Worm (Caenorhabditis elegans) whole organism, L4 larva: ENCODE results near the gene F14H12.7.
A peak's percentile ranks its signal among the peaks of the same experiment; 100 is the strongest.

ENCODE experiments used
- D1046.2 ChIP-seq: fragments of 200-800 bp; sonication (Bioruptor generic); IDR thresholded peaks from 2 replicates; pipeline ENCODE4 v1.3.6; 2022; ENCODE audit warnings: missing genetic modification characterization, missing compliant biosample characterization
- F10B5.3 ChIP-seq: sonication (generic microtip); optimal IDR thresholded peaks from 2 replicates; lab custom pipeline; 2016; ENCODE audit warnings: mild to moderate bottlenecking, missing genetic modification characterization, missing compliant biosample characterization
- F44E2.7 ChIP-seq: fragments of 200-800 bp; sonication (Bioruptor generic); IDR thresholded peaks from 2 replicates; pipeline ENCODE4 v2.1.2; 2022; ENCODE audit warnings: missing genetic modification characterization, missing compliant biosample characterization
- T26A8.4 ChIP-seq: fragments of 200-800 bp; sonication (Bioruptor generic); IDR thresholded peaks from 2 replicates; pipeline ENCODE4 v1.3.6; 2022; ENCODE audit warnings: missing genetic modification characterization, missing compliant biosample characterization
- Y5F2A.4 ChIP-seq: fragments of 200-800 bp; sonication (Bioruptor generic); optimal IDR thresholded peaks from 2 replicates; lab custom pipeline; 2018; ENCODE audit warnings: mild to moderate bottlenecking, missing genetic modification characterization, missing compliant biosample characterization
- ZK546.5 ChIP-seq, 2 experiments: sonication (generic microtip); optimal IDR thresholded peaks; 2 replicates each; lab custom pipeline; 2017; ENCODE audit warnings: missing biosample characterization in 2 of 2, missing genetic modification characterization in 2 of 2
- aha-1 ChIP-seq: fragments of 150-350 bp; peaks from one replicate; lab custom pipeline; 2014; ENCODE audit warnings: missing biosample characterization, missing genetic modification characterization
- aly-2 ChIP-seq: sonication (generic microtip); optimal IDR thresholded peaks from 2 replicates; lab custom pipeline; 2018; ENCODE audit warnings: missing biosample characterization, missing genetic modification characterization
- arid-1 ChIP-seq: fragments of 200-800 bp; sonication (Bioruptor generic); conservative IDR thresholded peaks from 2 replicates; pipeline ENCODE4 v1.3.6; 2022; ENCODE audit warnings: missing genetic modification reagents, missing genetic modification characterization, missing compliant biosample characterization
- attf-4 ChIP-seq: sonication (generic microtip); optimal IDR thresholded peaks from 3 replicates; lab custom pipeline; 2017; ENCODE audit warnings: missing biosample characterization, missing genetic modification characterization
- ceh-20 ChIP-seq: fragments of 200-800 bp; sonication (Bioruptor generic); IDR thresholded peaks from 2 replicates; pipeline ENCODE4 v1.3.6; 2022; ENCODE audit warnings: missing genetic modification reagents, missing genetic modification characterization, missing compliant biosample characterization
- ceh-28 ChIP-seq: fragments of 150-350 bp; optimal IDR thresholded peaks from 2 replicates; lab custom pipeline; 2014; ENCODE audit warnings: missing biosample characterization, missing genetic modification reagents, missing genetic modification characterization
- ceh-44 ChIP-seq: fragments of 200-800 bp; sonication (Bioruptor generic); IDR thresholded peaks from 2 replicates; pipeline ENCODE4 v1.3.6; 2022; ENCODE audit warnings: missing genetic modification reagents, missing genetic modification characterization, missing compliant biosample characterization
- ces-1 ChIP-seq: fragments of 150-350 bp; sonication (generic microtip); optimal IDR thresholded peaks from 4 replicates; lab custom pipeline; 2014; ENCODE audit warnings: missing biosample characterization, missing genetic modification reagents, missing genetic modification characterization
- ctbp-1 ChIP-seq: fragments of 200-800 bp; sonication (Bioruptor generic); IDR thresholded peaks from 2 replicates; pipeline ENCODE4 v1.3.6; 2022; ENCODE audit warnings: missing genetic modification reagents, missing genetic modification characterization, missing compliant biosample characterization
- daf-8 ChIP-seq: fragments of 200-800 bp; sonication (Bioruptor generic); IDR thresholded peaks from 2 replicates; pipeline ENCODE4 v1.3.6; 2022; ENCODE audit warnings: missing genetic modification characterization, missing compliant biosample characterization
- dmd-6 ChIP-seq: fragments of 200-800 bp; sonication (Bioruptor generic); IDR thresholded peaks from 2 replicates; pipeline ENCODE4 v1.3.6; 2022; ENCODE audit warnings: missing genetic modification reagents, missing genetic modification characterization, missing compliant biosample characterization
- dmd-8 ChIP-seq: fragments of 200-800 bp; sonication (Bioruptor generic); IDR thresholded peaks from 2 replicates; pipeline ENCODE4 v1.3.6; 2022; ENCODE audit warnings: missing genetic modification characterization, missing compliant biosample characterization
- dmd-9 ChIP-seq: fragments of 200-800 bp; sonication (Bioruptor generic); IDR thresholded peaks from 2 replicates; pipeline ENCODE4 v1.3.6; 2022; ENCODE audit warnings: missing genetic modification reagents, missing genetic modification characterization, missing compliant biosample characterization
- duxl-1 ChIP-seq: sonication (generic microtip); optimal IDR thresholded peaks from 2 replicates; lab custom pipeline; 2016; ENCODE audit warnings: mild to moderate bottlenecking, missing genetic modification characterization, moderate library complexity, missing compliant biosample characterization; ENCODE audit not compliant: poor library complexity
- dve-1 ChIP-seq: sonication (generic microtip); optimal IDR thresholded peaks from 2 replicates; lab custom pipeline; 2017; ENCODE audit warnings: antibody characterized with exemption, mild to moderate bottlenecking, missing genetic modification characterization, missing compliant biosample characterization; ENCODE audit not compliant: insufficient read depth
- egl-43 ChIP-seq: fragments of 200-800 bp; sonication (Bioruptor generic); IDR thresholded peaks from 2 replicates; pipeline ENCODE4 v1.3.6; 2022; ENCODE audit warnings: missing genetic modification reagents, missing genetic modification characterization, missing compliant biosample characterization
- hif-1 ChIP-seq, 2 experiments: sonication (generic microtip); optimal IDR thresholded peaks; 2 replicates each; lab custom pipeline; 2016 to 2017; ENCODE audit warnings: missing compliant biosample characterization in 2 of 2, missing genetic modification characterization in 2 of 2, missing genetic modification reagents in 2 of 2, missing genotype in 2 of 2, mild to moderate bottlenecking in 1 of 2
- hlh-30 ChIP-seq: sonication (generic microtip); optimal IDR thresholded peaks from 2 replicates; lab custom pipeline; 2017; ENCODE audit warnings: antibody characterized with exemption, mild to moderate bottlenecking, missing genetic modification characterization, missing compliant biosample characterization; ENCODE audit not compliant: insufficient read depth
- lin-29 ChIP-seq: fragments of 200-800 bp; sonication (Bioruptor generic); IDR thresholded peaks from 2 replicates; pipeline ENCODE4 v1.3.6; 2022; ENCODE audit warnings: missing genetic modification reagents, missing genetic modification characterization, missing compliant biosample characterization
- lin-39 ChIP-seq: fragments of 150-350 bp; optimal IDR thresholded peaks from 2 replicates; lab custom pipeline; 2014; ENCODE audit warnings: missing biosample characterization, missing genetic modification reagents, missing genetic modification characterization
- lsy-2 ChIP-seq, 2 experiments: fragments of 150-350 bp in 1 of 2; sonication (generic microtip) in 1 of 2; optimal IDR thresholded peaks; 2 replicates each; lab custom pipeline; 2014 to 2017; ENCODE audit warnings: missing biosample characterization in 2 of 2, missing genetic modification characterization in 2 of 2
- madf-9 ChIP-seq: fragments of 200-800 bp; sonication (Bioruptor generic); conservative IDR thresholded peaks from 2 replicates; pipeline ENCODE4 v1.3.6; 2022; ENCODE audit warnings: missing genetic modification reagents, missing genetic modification characterization, missing compliant biosample characterization
- mep-1 ChIP-seq: fragments of 150-350 bp; sonication (generic microtip); optimal IDR thresholded peaks from 3 replicates; lab custom pipeline; 2014; ENCODE audit warnings: missing biosample characterization, missing genetic modification characterization
- mxl-2 ChIP-seq: fragments of 200-800 bp; sonication (Bioruptor generic); conservative IDR thresholded peaks from 2 replicates; pipeline ENCODE4 v1.3.6; 2022; ENCODE audit warnings: missing genetic modification reagents, missing genetic modification characterization, missing compliant biosample characterization
- mxl-3 ChIP-seq: fragments of 200-800 bp; sonication (Bioruptor generic); optimal IDR thresholded peaks from 2 replicates; lab custom pipeline; 2018; ENCODE audit warnings: mild to moderate bottlenecking, missing genetic modification characterization, missing compliant biosample characterization
- nhr-10 ChIP-seq: fragments of 150-350 bp; optimal IDR thresholded peaks from 2 replicates; lab custom pipeline; 2014; ENCODE audit warnings: missing biosample characterization, missing genetic modification characterization
- nhr-11 ChIP-seq: fragments of 150-350 bp; optimal IDR thresholded peaks from 2 replicates; lab custom pipeline; 2014; ENCODE audit warnings: missing biosample characterization, missing genetic modification characterization
- nhr-237 ChIP-seq: sonication (generic microtip); optimal IDR thresholded peaks from 2 replicates; lab custom pipeline; 2017; ENCODE audit warnings: missing biosample characterization, missing genetic modification characterization
- nhr-28 ChIP-seq: fragments of 150-350 bp; optimal IDR thresholded peaks from 2 replicates; lab custom pipeline; 2014; ENCODE audit warnings: missing biosample characterization, missing genetic modification characterization
- nhr-42 ChIP-seq: fragments of 200-800 bp; sonication (Bioruptor generic); IDR thresholded peaks from 2 replicates; pipeline ENCODE4 v1.3.6; 2022; ENCODE audit warnings: missing genetic modification characterization, missing compliant biosample characterization
- nhr-76 ChIP-seq: fragments of 150-350 bp; optimal IDR thresholded peaks from 2 replicates; lab custom pipeline; 2014; ENCODE audit warnings: missing biosample characterization, missing genetic modification characterization
- pha-4 ChIP-seq, 2 experiments: fragments of 150-350 bp in 1 of 2; fragments of 200-800 bp in 1 of 2; sonication (Bioruptor generic) in 1 of 2; IDR thresholded peaks in 1 of 2; optimal IDR thresholded peaks in 1 of 2; 2 replicates each; pipeline versions ENCODE4 v1.3.6 to Lab custom; 2014 to 2022; ENCODE audit warnings: missing genetic modification characterization in 2 of 2, missing genetic modification reagents in 2 of 2, missing biosample characterization in 1 of 2, missing compliant biosample characterization in 1 of 2
- sdz-12 ChIP-seq: fragments of 200-800 bp; sonication (Bioruptor generic); optimal IDR thresholded peaks from 2 replicates; lab custom pipeline; 2018; ENCODE audit warnings: mild to moderate bottlenecking, missing genetic modification characterization, missing compliant biosample characterization
- set-16 ChIP-seq: fragments of 200-800 bp; sonication (Bioruptor generic); IDR thresholded peaks from 2 replicates; pipeline ENCODE4 v1.3.6; 2022; ENCODE audit warnings: missing genetic modification reagents, missing genetic modification characterization, missing compliant biosample characterization
- spr-3 ChIP-seq: fragments of 200-800 bp; sonication (Bioruptor generic); optimal IDR thresholded peaks from 2 replicates; lab custom pipeline; 2018; ENCODE audit warnings: mild to moderate bottlenecking, missing genetic modification characterization, missing compliant biosample characterization
- unc-130 ChIP-seq: sonication (generic microtip); optimal IDR thresholded peaks from 2 replicates; lab custom pipeline; 2016; ENCODE audit warnings: missing genetic modification reagents, missing genetic modification characterization, missing compliant biosample characterization
- unc-39 ChIP-seq: sonication (generic microtip); optimal IDR thresholded peaks from 2 replicates; lab custom pipeline; 2017; ENCODE audit warnings: missing biosample characterization, missing genetic modification characterization
- unc-62 ChIP-seq, 3 experiments: fragments of 150-350 bp in 1 of 3; sonication (generic microtip); optimal IDR thresholded peaks in 2 of 3; peaks in 1 of 3; 1 replicate in 1 of 3; 2 replicates in 2 of 3; lab custom pipeline; 2014 to 2017; ENCODE audit warnings: missing biosample characterization in 3 of 3, missing genetic modification characterization in 3 of 3, missing genetic modification reagents in 3 of 3, missing genotype in 1 of 3
- zfp-2 ChIP-seq: sonication (generic microtip); optimal IDR thresholded peaks from 2 replicates; lab custom pipeline; 2016; ENCODE audit warnings: mild to moderate bottlenecking, missing genetic modification characterization, missing compliant biosample characterization
- zfp-3 ChIP-seq: fragments of 200-800 bp; sonication (Bioruptor generic); conservative IDR thresholded peaks from 2 replicates; pipeline ENCODE4 v1.3.6; 2022; ENCODE audit warnings: missing genetic modification reagents, missing genetic modification characterization, missing compliant biosample characterization
- zip-11 ChIP-seq: fragments of 200-800 bp; sonication (Bioruptor generic); IDR thresholded peaks from 2 replicates; pipeline ENCODE4 v1.3.6; 2022; ENCODE audit warnings: missing genetic modification characterization, missing compliant biosample characterization
- zip-2 ChIP-seq: fragments of 150-350 bp; optimal IDR thresholded peaks from 2 replicates; lab custom pipeline; 2014; ENCODE audit warnings: missing biosample characterization, missing genetic modification characterization

F14H12.7 gene

DNA sequence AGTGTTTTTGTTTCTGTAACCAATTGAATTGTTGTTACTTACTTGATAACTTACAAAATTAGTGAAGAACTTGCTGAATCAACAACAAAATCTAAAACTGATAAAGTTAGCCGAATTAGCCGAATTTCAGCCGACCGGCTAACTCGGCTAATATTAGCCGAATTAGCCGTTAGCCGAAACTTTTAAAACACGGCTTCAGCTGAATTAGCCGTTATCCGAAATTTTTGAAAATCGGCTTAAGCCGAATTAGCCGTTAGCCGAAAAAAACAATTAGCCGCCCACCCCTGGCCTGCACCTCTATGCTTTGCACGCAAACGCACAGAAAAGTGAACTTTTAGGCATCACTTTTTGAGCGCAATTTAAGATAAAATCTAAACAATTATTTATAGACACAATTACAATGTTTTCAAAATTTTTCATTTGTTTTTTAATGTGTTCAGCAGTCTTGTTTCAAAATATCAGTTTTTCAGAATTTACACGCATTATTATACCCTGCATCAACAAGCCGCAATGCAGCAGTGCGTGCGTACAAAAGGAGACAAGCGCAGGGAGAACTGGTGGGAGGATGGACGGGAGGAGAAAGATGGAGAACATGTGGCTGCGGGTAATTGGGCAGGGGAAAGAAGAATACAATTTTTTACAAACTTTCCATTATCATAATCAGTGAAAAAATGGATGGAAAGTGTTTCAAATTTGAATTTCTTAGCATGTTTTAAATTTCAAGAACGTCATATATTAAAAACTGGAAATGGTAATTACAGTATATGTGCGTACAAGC is 32.8 kb upstream of the F14H12.7 start (continued):
- peak; percentile 64 for TF ChIP-seq zip-2 (tag; lab: Kevin White, UChicago)
- 0 out of 2 replicates have a peak, but pooled peaks have one; percentile 56 for TF ChIP-seq ceh-20
- no peak for TF ChIP-seq ZK546.5 (tag; optimal IDR thresholded peaks at IDR 0.05; lab: Kevin White, UChicago)
- TF ChIP-seq spr-3 (GFP tag; lab: Kevin White, UChicago), result peak; percentile 65
- peak; percentile 65 for TF ChIP-seq Y5F2A.4 (GFP tag; lab: Kevin White, UChicago)
- peak in 1 of 2 experiments; percentile 41 for TF ChIP-seq hif-1 (tag; optimal IDR thresholded peaks at IDR 0.05; lab: Kevin White, UChicago)
- no peak for TF ChIP-seq arid-1
- 0 out of 2 replicates have a peak, but pooled peaks have one; percentile 32 for TF ChIP-seq ctbp-1 (GFP tag; lab: Robert Waterston, UW)
- no peak for TF ChIP-seq aha-1 (tag; lab: Kevin White, UChicago)
- no peak for TF ChIP-seq nhr-11 (tag; lab: Kevin White, UChicago)
- no peak for TF ChIP-seq set-16 (GFP tag; lab: Robert Waterston, UW)
- TF ChIP-seq daf-8 (GFP tag; lab: Robert Waterston, UW), result no peak
- peak; percentile 80 for TF ChIP-seq F10B5.3 (tag; lab: Kevin White, UChicago)
- TF ChIP-seq unc-39, result no peak
- no peak for TF ChIP-seq ceh-28 (tag; lab: Kevin White, UChicago)
- peak in 1 of 2 experiments; percentile 67 for TF ChIP-seq unc-62 (GFP tag; optimal IDR thresholded peaks at IDR 0.05 in 1 of 2; lab: Kevin White, UChicago)
- TF ChIP-seq unc-62 (tag; optimal IDR thresholded peaks at IDR 0.05; lab: Kevin White, UChicago), result no peak
- peak; percentile 68; the same call in 1 of the 2 replicates for TF ChIP-seq lin-29 (GFP tag; lab: Robert Waterston, UW)
- TF ChIP-seq mxl-3 (GFP tag; lab: Kevin White, UChicago), result peak; percentile 78
- peak; percentile 74; the same call in 1 of the 2 replicates for TF ChIP-seq pha-4 (GFP tag; IDR thresholded peaks at IDR 0.05; lab: Robert Waterston, UW)
- no peak for TF ChIP-seq pha-4 (tag; optimal IDR thresholded peaks at IDR 0.05; lab: Kevin White, UChicago)
- TF ChIP-seq D1046.2 (GFP tag; lab: Robert Waterston, UW), result no peak
- no peak for TF ChIP-seq mxl-2 (GFP tag; lab: Robert Waterston, UW)
- TF ChIP-seq ceh-44 (GFP tag; lab: Robert Waterston, UW), result no peak
- TF ChIP-seq mep-1 (tag; lab: Kevin White, UChicago), result peak; percentile 91
- TF ChIP-seq egl-43 (GFP tag; lab: Robert Waterston, UW), result no peak
- TF ChIP-seq lsy-2 (tag; optimal IDR thresholded peaks at IDR 0.05; lab: Kevin White, UChicago), result peak in 1 of 2 experiments; percentile 83
- TF ChIP-seq nhr-10 (tag; lab: Kevin White, UChicago), result peak; percentile 36
- TF ChIP-seq T26A8.4, result no peak
- TF ChIP-seq F44E2.7, result no peak
- TF ChIP-seq dmd-8 (GFP tag; lab: Robert Waterston, UW), result no peak
- TF ChIP-seq unc-130 (GFP tag; lab: Kevin White, UChicago), result no peak
- TF ChIP-seq hlh-30 (tag; lab: Kevin White, UChicago), result peak; percentile 71
- TF ChIP-seq zfp-3 (GFP tag; lab: Robert Waterston, UW), result peak; percentile 55; the same call in 1 of the 2 replicates
- peak; percentile 86 for TF ChIP-seq nhr-42 (GFP tag; lab: Robert Waterston, UW)
- TF ChIP-seq dmd-6 (GFP tag; lab: Robert Waterston, UW), result peak; percentile 66
- peak; percentile 94 for TF ChIP-seq dve-1
- TF ChIP-seq aly-2, result no peak
- TF ChIP-seq lin-39 (tag; lab: Kevin White, UChicago), result no peak
- TF ChIP-seq nhr-28 (tag; lab: Kevin White, UChicago), result peak; percentile 69
- TF ChIP-seq zfp-2, result peak; percentile 12
- TF ChIP-seq zip-11 (GFP tag; lab: Robert Waterston, UW), result no peak
- no peak for TF ChIP-seq attf-4 (tag; lab: Kevin White, UChicago)
- 0 out of 2 replicates have a peak, but pooled peaks have one; percentile 36 for TF ChIP-seq dmd-9 (GFP tag; lab: Robert Waterston, UW)
- peak; percentile 95 for TF ChIP-seq duxl-1
- no peak for TF ChIP-seq ces-1 (GFP tag; lab: Kevin White, UChicago)
- TF ChIP-seq sdz-12 (GFP tag; lab: Kevin White, UChicago), result no peak
- peak; percentile 50; the same call in 1 of the 2 replicates for TF ChIP-seq madf-9
- TF ChIP-seq nhr-237 (tag; lab: Kevin White, UChicago), result no peak
- no peak for TF ChIP-seq nhr-76
